Worm (Caenorhabditis elegans): ENCODE measurements around the gene fbxa-116.

DNA sequence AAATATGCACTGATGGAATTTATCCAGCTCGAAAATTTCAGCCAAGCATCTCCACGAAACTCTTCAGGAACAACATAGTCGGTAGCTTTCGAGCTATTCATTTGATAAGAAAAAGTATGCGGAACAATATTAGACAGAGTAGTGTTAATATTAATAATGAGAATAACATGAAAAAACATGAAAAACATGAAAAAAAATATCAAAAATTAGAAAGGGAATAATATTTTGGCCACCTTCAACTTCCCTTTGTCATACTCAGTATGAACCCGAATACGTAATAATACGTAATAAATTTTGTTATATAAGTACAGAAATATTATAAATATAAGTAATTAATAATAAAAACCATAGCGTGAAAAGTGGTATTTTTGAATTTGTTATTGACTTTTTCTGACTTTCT lies 16.7 kb downstream of the fbxa-116 start, which contains the start of gene srw-39:
- TF ChIP-seq nhr-2 (tag; optimal IDR thresholded peaks at IDR 0.05) (no peak), elt-1 (tag; optimal IDR thresholded peaks at IDR 0.05; ENCODE audit: borderline replicate concordance, insufficient read depth) (no peak), snpc-4 (tag; optimal IDR thresholded peaks at IDR 0.05) (no peak), blmp-1 (tag; optimal IDR thresholded peaks at IDR 0.05) (no peak)

All from whole organism, mixed stage, embryonic.